Fruit fly (Drosophila melanogaster): ENCODE data around the gene Ncoa6.

The Ncoa6 gene

dm6 chr2L:5324958-5325850, 1.3 kb downstream of the Ncoa6 start (continued):
- TF ChIP-seq luna (GFP tag; optimal IDR thresholded peaks at IDR 0.05) = no peak
- no peak for TF ChIP-seq oc (tag; optimal IDR thresholded peaks at IDR 0.05)
- peak; percentile 71; the same call in 3 of the 4 replicates for TF ChIP-seq Gug (GFP tag; IDR thresholded peaks at IDR 0.05)
- TF ChIP-seq CG18476 (GFP tag; optimal IDR thresholded peaks at IDR 0.05) = no peak
- TF ChIP-seq chif (GFP tag; optimal IDR thresholded peaks at IDR 0.05) = peak in 1 of 2 experiments; percentile 10
- TF ChIP-seq Atf3 (GFP tag; optimal IDR thresholded peaks at IDR 0.05) = peak; percentile 26
- TF ChIP-seq CG1792 (GFP tag; optimal IDR thresholded peaks at IDR 0.05) = no peak
- TF ChIP-seq CG11695 (GFP tag; IDR thresholded peaks at IDR 0.05) = peak; percentile 58; the same call in 1 of the 3 replicates
- TF ChIP-seq CG18599 (GFP tag; optimal IDR thresholded peaks at IDR 0.05) = peak; percentile 56
- TF ChIP-seq grau (tag; optimal IDR thresholded peaks at IDR 0.05) = peak; percentile 15
- peak; percentile 40 for TF ChIP-seq vfl (GFP tag; optimal IDR thresholded peaks at IDR 0.05)
- TF ChIP-seq CG12942 (GFP tag; optimal IDR thresholded peaks at IDR 0.05) = peak; percentile 8
- peak; percentile 1 for TF ChIP-seq Sry-β (GFP tag; optimal IDR thresholded peaks at IDR 0.05)
- no peak for TF ChIP-seq CG12104 (GFP tag; optimal IDR thresholded peaks at IDR 0.05)
- TF ChIP-seq CG1832 (GFP tag; optimal IDR thresholded peaks at IDR 0.05) = peak; percentile 57
- TF ChIP-seq gfzf (GFP tag; optimal IDR thresholded peaks at IDR 0.05) = peak; percentile 7
- peak; percentile 73 for TF ChIP-seq CG14014 (GFP tag; IDR thresholded peaks at IDR 0.05)

dm6 chr2L:5321014-5321413, 5.5 kb downstream of the Ncoa6 start:
- TF ChIP-seq Dfd (GFP tag; optimal IDR thresholded peaks at IDR 0.05) (peak in 1 of 2 experiments; percentile 84), onecut (GFP tag; IDR thresholded peaks at IDR 0.05) (no peak), CG4360 (GFP tag; IDR thresholded peaks at IDR 0.05) (peak; percentile 47)

dm6 chr2L:5320063-5320462, 6.4 kb downstream of the Ncoa6 start:
- no peak for TF ChIP-seq Atf6 (GFP tag; IDR thresholded peaks at IDR 0.05)
- TF ChIP-seq Dfd (GFP tag; optimal IDR thresholded peaks at IDR 0.05) = peak in 1 of 2 experiments; percentile 68

- TF ChIP-seq CG8765 (GFP tag; IDR thresholded peaks at IDR 0.05) = no peak
- TF ChIP-seq CG34422 (GFP tag; IDR thresholded peaks at IDR 0.05) = 0 out of 3 replicates have a peak, but pooled peaks have one; percentile 28
- TF ChIP-seq Asciz (GFP tag; optimal IDR thresholded peaks at IDR 0.05) = no peak
- no peak for TF ChIP-seq Eip74EF (GFP tag; optimal IDR thresholded peaks at IDR 0.05)
- no peak for TF ChIP-seq CG5953 (GFP tag; IDR thresholded peaks at IDR 0.05)
- TF ChIP-seq CG42726 (GFP tag; IDR thresholded peaks at IDR 0.05; ENCODE audit: partially characterized antibody) = peak; percentile 32; the same call in 1 of the 2 replicates
- no peak for TF ChIP-seq CG9797 (GFP tag; optimal IDR thresholded peaks at IDR 0.05)
- no peak for TF ChIP-seq CG30020 (tag; optimal IDR thresholded peaks at IDR 0.05)
- no peak for TF ChIP-seq Drgx (GFP tag; IDR thresholded peaks at IDR 0.05)
- no peak for TF ChIP-seq CG1792 (GFP tag; optimal IDR thresholded peaks at IDR 0.05)
- no peak for TF ChIP-seq oc (tag; optimal IDR thresholded peaks at IDR 0.05)
- TF ChIP-seq stwl (tag; optimal IDR thresholded peaks at IDR 0.05) = no peak
- no peak for TF ChIP-seq CG13123 (GFP tag; optimal IDR thresholded peaks at IDR 0.05)
- TF ChIP-seq nerfin-2 (GFP tag; IDR thresholded peaks at IDR 0.05; ENCODE audit: partially characterized antibody) = no peak
- TF ChIP-seq CG34376 (GFP tag; optimal IDR thresholded peaks at IDR 0.05) = no peak
- no peak for TF ChIP-seq CG8290 (GFP tag; optimal IDR thresholded peaks at IDR 0.05)
- no peak for TF ChIP-seq CG8290 (tag; optimal IDR thresholded peaks at IDR 0.05)
- peak in 1 of 2 experiments; percentile 18 for TF ChIP-seq Trl (optimal IDR thresholded peaks at IDR 0.05)
- TF ChIP-seq Trl (GFP tag; optimal IDR thresholded peaks at IDR 0.05) = peak; percentile 14
- no peak for TF ChIP-seq CG16813 (GFP tag; IDR thresholded peaks at IDR 0.05; ENCODE audit: partially characterized antibody)
- no peak for TF ChIP-seq CG5180 (GFP tag; optimal IDR thresholded peaks at IDR 0.05)
- no peak for TF ChIP-seq cato (GFP tag; optimal IDR thresholded peaks at IDR 0.05; ENCODE audit: borderline replicate concordance)
- no peak for TF ChIP-seq CG30403 (GFP tag; optimal IDR thresholded peaks at IDR 0.05)
- TF ChIP-seq pros (GFP tag; optimal IDR thresholded peaks at IDR 0.05) = no peak
- TF ChIP-seq Gsc (GFP tag; IDR thresholded peaks at IDR 0.05) = no peak
Observed at dm6 chr2L:5314630-5315159, 11.8 kb downstream of the Ncoa6 start, which contains the start of gene CG14024. Gene CG14024 (minus strand): TSS chr2L:5314895.

Measured in whole organism, embryonic.